Fruit fly (Drosophila melanogaster) whole organism, wandering third instar larva: ENCODE data around the gene CG15533.

Experiments used
- CG9705 ChIP-seq: fragments of 200-800 bp; sonication (Bioruptor generic); optimal IDR thresholded peaks from 2 replicates; lab custom pipeline; 2018; ENCODE audit warnings: missing biosample characterization, mild to moderate bottlenecking, missing genetic modification characterization
- HLH106 ChIP-seq: fragments of 200-800 bp; optimal IDR thresholded peaks from 3 replicates; lab custom pipeline; 2019; ENCODE audit warnings: missing biosample characterization, mild to moderate bottlenecking, missing genetic modification characterization, moderate library complexity

DNA sequence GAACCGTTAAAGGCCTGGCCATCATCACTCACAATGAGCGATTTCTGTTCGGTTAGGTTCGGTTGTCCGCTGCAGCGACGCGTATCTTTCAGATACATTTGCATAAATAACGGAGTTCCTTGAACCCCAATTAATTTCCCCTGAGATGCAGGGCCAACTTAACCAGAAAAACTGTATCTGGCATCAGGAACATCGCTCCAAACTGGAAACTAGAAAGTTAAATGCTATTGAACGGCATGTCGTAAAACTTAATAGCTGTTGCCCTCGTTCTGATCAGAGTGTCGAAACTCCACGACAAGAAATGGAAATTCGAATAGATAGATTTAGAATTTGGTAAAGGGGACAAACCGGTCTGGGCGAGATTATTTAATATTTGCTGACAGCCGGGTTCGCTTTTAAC is 43.7 kb downstream of the CG15533 start:
- TF ChIP-seq CG9705 (GFP tag; lab: Kevin White, UChicago) = no peak
- no peak for TF ChIP-seq HLH106 (tag; lab: Kevin White, UChicago)
